Worm (Caenorhabditis elegans): ENCODE measurements around the gene F10G2.4.
"Not testable (repeated sequence)": the region's sequence is repeated elsewhere in the genome, so short reads cannot be mapped to it uniquely, and the experiment has no call there.

DNA sequence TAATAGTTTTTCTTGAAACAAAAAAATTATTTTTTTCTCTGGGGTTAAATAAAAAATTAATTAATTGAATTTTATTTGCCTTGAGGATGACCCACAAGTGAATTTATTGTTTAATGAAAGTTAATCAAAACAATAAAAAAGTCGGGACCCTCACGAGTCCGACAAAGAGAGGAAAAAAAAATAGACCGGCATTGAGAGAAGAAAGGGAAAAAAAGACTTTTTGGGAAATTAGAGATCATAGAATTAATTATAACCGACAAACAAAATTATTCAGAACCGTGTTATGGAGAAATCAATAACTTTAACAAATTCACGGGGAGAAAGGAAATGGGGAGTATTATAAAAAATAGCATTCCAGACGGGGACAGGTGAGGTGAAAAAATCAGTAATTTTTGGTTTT, 10.2 kb downstream of the F10G2.4 start, which contains the start of gene F10G2.7:
- TF ChIP-seq lsl-1 (GFP tag; optimal IDR thresholded peaks at IDR 0.05); pha-4 (tag; optimal IDR thresholded peaks at IDR 0.05); ztf-22 (GFP tag; optimal IDR thresholded peaks at IDR 0.05); nfya-1 (tag; optimal IDR thresholded peaks at IDR 0.05; ENCODE audit: borderline replicate concordance, insufficient read depth); snpc-4 (GFP tag; optimal IDR thresholded peaks at IDR 0.05); snpc-4 (tag; optimal IDR thresholded peaks at IDR 0.05); sptf-2 (GFP tag; optimal IDR thresholded peaks at IDR 0.05); hrde-1 (tag; optimal IDR thresholded peaks at IDR 0.05; ENCODE audit: borderline replicate concordance); lin-35 (GFP tag; optimal IDR thresholded peaks at IDR 0.05); B0261.1 (tag; optimal IDR thresholded peaks at IDR 0.05); D2030.7 (GFP tag; IDR thresholded peaks at IDR 0.05): not testable (repeated sequence)
